Worm (Caenorhabditis elegans) whole organism, midembryonic: ENCODE data around the gene nuaf-3.

Source experiments
- T22C8.4 ChIP-seq: fragments of 200-800 bp; sonication (Bioruptor generic); IDR thresholded peaks from 2 replicates; pipeline ENCODE4 v1.3.6; 2022; ENCODE audit warnings: missing genetic modification characterization, missing compliant biosample characterization
- flt-1 ChIP-seq: fragments of 200-800 bp; sonication (Bioruptor generic); IDR thresholded peaks from 2 replicates; pipeline ENCODE4 v1.3.6; 2022; ENCODE audit warnings: missing genetic modification characterization, missing compliant biosample characterization

DNA sequence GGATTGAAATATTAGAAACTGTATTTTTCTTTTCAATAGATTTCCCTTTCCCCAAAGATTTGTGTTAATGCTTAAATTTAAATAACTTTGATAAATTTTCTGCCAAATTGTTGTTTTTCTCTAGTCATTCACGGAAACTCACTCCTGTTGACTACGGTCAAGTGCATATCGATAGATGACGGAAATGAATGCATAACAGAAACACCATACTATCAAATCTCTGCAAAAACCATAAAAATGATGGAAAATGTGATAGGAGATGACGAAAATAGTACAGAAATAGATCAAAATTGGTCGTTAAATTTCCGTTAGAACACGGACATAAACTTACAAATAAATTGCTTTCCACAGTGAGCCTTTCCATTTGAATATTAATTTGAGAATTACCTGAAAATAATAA, 44.9 kb downstream of the nuaf-3 start:
- no peak for TF ChIP-seq T22C8.4 (GFP tag; lab: Robert Waterston, UW)
- TF ChIP-seq flt-1 (GFP tag; lab: Robert Waterston, UW), result no peak
